Worm (Caenorhabditis elegans) whole organism, L4 larva: ENCODE measurements around the gene cdc-48.1.

ENCODE experiments used
- D1046.2 ChIP-seq: fragments of 200-800 bp; sonication (Bioruptor generic); IDR thresholded peaks from 2 replicates; pipeline ENCODE4 v1.3.6; 2022; ENCODE audit warnings: missing genetic modification characterization, missing compliant biosample characterization
- F37D6.2 ChIP-seq: sonication (generic microtip); optimal IDR thresholded peaks from 2 replicates; lab custom pipeline; 2016; ENCODE audit warnings: mild to moderate bottlenecking, missing genetic modification characterization, missing compliant biosample characterization
- F49E8.2 ChIP-seq: sonication (generic microtip); optimal IDR thresholded peaks from 2 replicates; lab custom pipeline; 2016; ENCODE audit warnings: missing compliant biosample characterization, mild to moderate bottlenecking, missing genetic modification characterization, borderline replicate concordance
- T20F7.1 ChIP-seq: fragments of 200-800 bp; sonication (Bioruptor generic); optimal IDR thresholded peaks from 2 replicates; lab custom pipeline; 2018; ENCODE audit warnings: mild to moderate bottlenecking, missing genetic modification characterization, missing compliant biosample characterization
- T26A8.4 ChIP-seq: fragments of 200-800 bp; sonication (Bioruptor generic); IDR thresholded peaks from 2 replicates; pipeline ENCODE4 v1.3.6; 2022; ENCODE audit warnings: missing genetic modification characterization, missing compliant biosample characterization
- Y5F2A.4 ChIP-seq: fragments of 200-800 bp; sonication (Bioruptor generic); optimal IDR thresholded peaks from 2 replicates; lab custom pipeline; 2018; ENCODE audit warnings: mild to moderate bottlenecking, missing genetic modification characterization, missing compliant biosample characterization
- aha-1 ChIP-seq: fragments of 150-350 bp; peaks from one replicate; lab custom pipeline; 2014; ENCODE audit warnings: missing biosample characterization, missing genetic modification characterization
- ctbp-1 ChIP-seq: fragments of 200-800 bp; sonication (Bioruptor generic); IDR thresholded peaks from 2 replicates; pipeline ENCODE4 v1.3.6; 2022; ENCODE audit warnings: missing genetic modification reagents, missing genetic modification characterization, missing compliant biosample characterization
- dmd-8 ChIP-seq: fragments of 200-800 bp; sonication (Bioruptor generic); IDR thresholded peaks from 2 replicates; pipeline ENCODE4 v1.3.6; 2022; ENCODE audit warnings: missing genetic modification characterization, missing compliant biosample characterization
- dve-1 ChIP-seq: sonication (generic microtip); optimal IDR thresholded peaks from 2 replicates; lab custom pipeline; 2017; ENCODE audit warnings: antibody characterized with exemption, mild to moderate bottlenecking, missing genetic modification characterization, missing compliant biosample characterization; ENCODE audit not compliant: insufficient read depth
- gei-8 ChIP-seq: fragments of 200-800 bp; sonication (Bioruptor generic); optimal IDR thresholded peaks from 2 replicates; lab custom pipeline; 2018; ENCODE audit warnings: mild to moderate bottlenecking, missing genetic modification characterization, missing compliant biosample characterization
- hif-1 ChIP-seq, 2 experiments: sonication (generic microtip); optimal IDR thresholded peaks; 2 replicates each; lab custom pipeline; 2016 to 2017; ENCODE audit warnings: missing compliant biosample characterization in 2 of 2, missing genetic modification characterization in 2 of 2, missing genetic modification reagents in 2 of 2, missing genotype in 2 of 2, mild to moderate bottlenecking in 1 of 2
- hlh-11 ChIP-seq: fragments of 200-800 bp; sonication (Bioruptor generic); optimal IDR thresholded peaks from 2 replicates; lab custom pipeline; 2018; ENCODE audit warnings: mild to moderate bottlenecking, missing genetic modification characterization, missing compliant biosample characterization
- hlh-30 ChIP-seq: sonication (generic microtip); optimal IDR thresholded peaks from 2 replicates; lab custom pipeline; 2017; ENCODE audit warnings: antibody characterized with exemption, mild to moderate bottlenecking, missing genetic modification characterization, missing compliant biosample characterization; ENCODE audit not compliant: insufficient read depth
- lin-38 ChIP-seq: fragments of 200-800 bp; sonication (Bioruptor generic); IDR thresholded peaks from 2 replicates; pipeline ENCODE4 v1.3.6; 2022; ENCODE audit warnings: missing genetic modification reagents, missing genetic modification characterization, missing compliant biosample characterization
- mdl-1 ChIP-seq, 2 experiments: fragments of 150-350 bp in 1 of 2; sonication (generic microtip) in 1 of 2; optimal IDR thresholded peaks; 2 replicates each; lab custom pipeline; 2014 to 2017; ENCODE audit warnings: missing biosample characterization in 2 of 2, missing genetic modification characterization in 2 of 2
- mep-1 ChIP-seq: fragments of 150-350 bp; sonication (generic microtip); optimal IDR thresholded peaks from 3 replicates; lab custom pipeline; 2014; ENCODE audit warnings: missing biosample characterization, missing genetic modification characterization
- mes-2 ChIP-seq: sonication (generic microtip); optimal IDR thresholded peaks from 2 replicates; lab custom pipeline; 2016; ENCODE audit warnings: missing genotype, mild to moderate bottlenecking, missing genetic modification characterization, missing compliant biosample characterization; ENCODE audit not compliant: poor library complexity, severe bottlenecking
- nhr-10 ChIP-seq: fragments of 150-350 bp; optimal IDR thresholded peaks from 2 replicates; lab custom pipeline; 2014; ENCODE audit warnings: missing biosample characterization, missing genetic modification characterization
- nhr-102 ChIP-seq: sonication (generic microtip); optimal IDR thresholded peaks from 2 replicates; lab custom pipeline; 2016; ENCODE audit warnings: mild to moderate bottlenecking, missing genetic modification characterization, moderate library complexity, missing compliant biosample characterization
- nhr-11 ChIP-seq: fragments of 150-350 bp; optimal IDR thresholded peaks from 2 replicates; lab custom pipeline; 2014; ENCODE audit warnings: missing biosample characterization, missing genetic modification characterization
- nhr-28 ChIP-seq: fragments of 150-350 bp; optimal IDR thresholded peaks from 2 replicates; lab custom pipeline; 2014; ENCODE audit warnings: missing biosample characterization, missing genetic modification characterization
- nhr-48 ChIP-seq: sonication (generic microtip); optimal IDR thresholded peaks from 2 replicates; lab custom pipeline; 2016; ENCODE audit warnings: mild to moderate bottlenecking, missing genetic modification characterization, missing compliant biosample characterization
- nhr-6 ChIP-seq: fragments of 150-350 bp; optimal IDR thresholded peaks from 2 replicates; lab custom pipeline; 2014; ENCODE audit warnings: missing biosample characterization, missing genetic modification characterization
- pha-4 ChIP-seq, 2 experiments: fragments of 150-350 bp in 1 of 2; fragments of 200-800 bp in 1 of 2; sonication (Bioruptor generic) in 1 of 2; IDR thresholded peaks in 1 of 2; optimal IDR thresholded peaks in 1 of 2; 2 replicates each; pipeline versions ENCODE4 v1.3.6 to Lab custom; 2014 to 2022; ENCODE audit warnings: missing genetic modification characterization in 2 of 2, missing genetic modification reagents in 2 of 2, missing biosample characterization in 1 of 2, missing compliant biosample characterization in 1 of 2
- php-3 ChIP-seq: fragments of 200-800 bp; sonication (Bioruptor generic); IDR thresholded peaks from 2 replicates; pipeline ENCODE4 v1.3.6; 2022; ENCODE audit warnings: missing genetic modification reagents, missing genetic modification characterization, missing compliant biosample characterization
- rbr-2 ChIP-seq: sonication (generic microtip); optimal IDR thresholded peaks from 2 replicates; lab custom pipeline; 2016; ENCODE audit warnings: missing genotype, missing genetic modification characterization, missing compliant biosample characterization
- saeg-2 ChIP-seq: fragments of 200-800 bp; sonication (Bioruptor generic); IDR thresholded peaks from 2 replicates; pipeline ENCODE4 v1.3.6; 2022; ENCODE audit warnings: missing genetic modification reagents, missing genetic modification characterization, missing compliant biosample characterization
- set-16 ChIP-seq: fragments of 200-800 bp; sonication (Bioruptor generic); IDR thresholded peaks from 2 replicates; pipeline ENCODE4 v1.3.6; 2022; ENCODE audit warnings: missing genetic modification reagents, missing genetic modification characterization, missing compliant biosample characterization
- tag-97 ChIP-seq: fragments of 200-800 bp; sonication (Bioruptor generic); IDR thresholded peaks from 2 replicates; pipeline ENCODE4 v1.3.6; 2022; ENCODE audit warnings: missing genetic modification characterization, missing compliant biosample characterization
- tra-1 ChIP-seq: fragments of 200-800 bp; sonication (Bioruptor generic); IDR thresholded peaks from 2 replicates; pipeline ENCODE4 v1.3.6; 2022; ENCODE audit warnings: missing genetic modification reagents, missing genetic modification characterization, missing compliant biosample characterization
- unc-62 ChIP-seq, 3 experiments: fragments of 150-350 bp in 1 of 3; sonication (generic microtip); optimal IDR thresholded peaks in 2 of 3; peaks in 1 of 3; 1 replicate in 1 of 3; 2 replicates in 2 of 3; lab custom pipeline; 2014 to 2017; ENCODE audit warnings: missing biosample characterization in 3 of 3, missing genetic modification characterization in 3 of 3, missing genetic modification reagents in 3 of 3, missing genotype in 1 of 3
- zip-11 ChIP-seq: fragments of 200-800 bp; sonication (Bioruptor generic); IDR thresholded peaks from 2 replicates; pipeline ENCODE4 v1.3.6; 2022; ENCODE audit warnings: missing genetic modification characterization, missing compliant biosample characterization
- zip-2 ChIP-seq: fragments of 150-350 bp; optimal IDR thresholded peaks from 2 replicates; lab custom pipeline; 2014; ENCODE audit warnings: missing biosample characterization, missing genetic modification characterization

The cdc-48.1 gene

DNA sequence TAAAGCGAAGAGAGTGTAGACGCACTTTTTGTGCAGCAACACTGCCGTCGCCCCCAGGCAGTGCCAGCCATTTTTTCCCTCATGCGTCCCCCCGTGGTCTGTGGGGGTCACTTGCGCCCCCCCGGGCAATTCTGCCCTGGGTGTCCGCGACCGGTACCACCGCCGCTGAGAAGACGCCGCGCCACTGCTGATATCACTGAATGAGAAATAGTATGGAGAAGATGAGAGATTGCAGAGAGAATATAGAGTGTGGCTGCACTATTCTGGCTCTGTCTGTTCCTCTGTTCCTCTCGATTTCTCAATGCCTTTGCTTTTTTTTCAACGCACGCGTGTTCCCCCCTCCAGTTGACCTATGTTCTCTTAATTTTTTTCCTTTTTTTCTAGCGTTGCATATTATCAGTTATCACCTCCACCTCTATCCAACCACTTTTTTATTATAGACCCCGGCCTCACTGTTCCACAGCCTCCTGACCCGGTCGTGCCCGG is 35.5 kb downstream of the cdc-48.1 start, which contains the start of gene mab-10 (continued):
- TF ChIP-seq Y5F2A.4 (GFP tag; lab: Kevin White, UChicago) (no peak), T26A8.4 (GFP tag; lab: Robert Waterston, UW) (0 out of 2 replicates have a peak, but pooled peaks have one; percentile 47), dmd-8 (GFP tag; lab: Robert Waterston, UW) (no peak), mep-1 (tag; lab: Kevin White, UChicago) (peak; percentile 64), pha-4 (GFP tag; IDR thresholded peaks at IDR 0.05; lab: Robert Waterston, UW) (peak; percentile 17; the same call in 1 of the 2 replicates), pha-4 (tag; optimal IDR thresholded peaks at IDR 0.05; lab: Kevin White, UChicago) (peak; percentile 49), mes-2 (peak; percentile 55), tag-97 (GFP tag; lab: Robert Waterston, UW) (no peak), saeg-2 (GFP tag; lab: Robert Waterston, UW) (no peak), lin-38 (GFP tag; lab: Robert Waterston, UW) (0 out of 2 replicates have a peak, but pooled peaks have one; percentile 19), D1046.2 (GFP tag; lab: Robert Waterston, UW) (no peak), nhr-10 (tag; lab: Kevin White, UChicago) (no peak), ctbp-1 (GFP tag; lab: Robert Waterston, UW) (0 out of 2 replicates have a peak, but pooled peaks have one; percentile 41), hif-1 (tag; optimal IDR thresholded peaks at IDR 0.05; lab: Kevin White, UChicago) (peak in 1 of 2 experiments; percentile 63), rbr-2 (tag; lab: Kevin White, UChicago) (peak; percentile 52), T20F7.1 (GFP tag; lab: Kevin White, UChicago) (no peak), hlh-30 (tag; lab: Kevin White, UChicago) (peak; percentile 85), aha-1 (peak; percentile 73), set-16 (peak; percentile 98), tra-1 (GFP tag; lab: Robert Waterston, UW) (no peak), F49E8.2 (tag; lab: Kevin White, UChicago) (no peak), nhr-11 (peak; percentile 37), gei-8 (GFP tag; lab: Kevin White, UChicago) (peak; percentile 20), nhr-6 (peak; percentile 46), nhr-102 (tag; lab: Kevin White, UChicago) (peak; percentile 17), nhr-48 (tag; lab: Kevin White, UChicago) (peak; percentile 20), zip-11 (GFP tag; lab: Robert Waterston, UW) (no peak), F37D6.2 (peak; percentile 17)

DNA sequence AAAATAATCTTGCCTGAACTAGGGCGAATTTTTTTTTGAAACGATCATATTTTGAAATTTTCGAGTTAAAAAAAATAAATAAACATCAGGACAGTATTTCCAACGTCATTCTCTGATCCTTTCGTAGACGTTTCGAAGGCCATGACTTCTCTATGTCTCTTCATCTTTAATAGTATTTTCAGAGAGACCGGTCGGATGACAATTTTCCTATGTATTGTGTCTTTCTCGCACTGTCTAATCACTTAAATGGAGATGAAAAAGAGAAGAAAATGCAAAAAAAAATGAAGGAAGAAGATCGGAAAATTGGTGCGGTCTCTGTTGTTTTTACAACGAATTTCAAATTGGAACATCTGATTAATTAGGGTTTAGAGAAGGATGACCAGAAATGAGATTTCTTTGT is 38.1 kb downstream of the cdc-48.1 start:
- no peak for TF ChIP-seq zip-2 (tag; lab: Kevin White, UChicago)
- TF ChIP-seq aha-1, result no peak
- peak in 1 of 2 experiments; percentile 6 for TF ChIP-seq mdl-1 (tag; optimal IDR thresholded peaks at IDR 0.05; lab: Kevin White, UChicago)
- peak; percentile 26 for TF ChIP-seq dve-1
- TF ChIP-seq unc-62 (GFP tag; optimal IDR thresholded peaks at IDR 0.05 in 1 of 2; lab: Kevin White, UChicago), result peak in 1 of 2 experiments; percentile 31
- no peak for TF ChIP-seq unc-62 (tag; optimal IDR thresholded peaks at IDR 0.05; lab: Kevin White, UChicago)
- peak; percentile 38 for TF ChIP-seq hlh-30 (tag; lab: Kevin White, UChicago)
- TF ChIP-seq nhr-28, result peak; percentile 53
- peak; percentile 41 for TF ChIP-seq mep-1 (tag; lab: Kevin White, UChicago)
- TF ChIP-seq hlh-11 (tag; lab: Kevin White, UChicago), result peak; percentile 50

DNA sequence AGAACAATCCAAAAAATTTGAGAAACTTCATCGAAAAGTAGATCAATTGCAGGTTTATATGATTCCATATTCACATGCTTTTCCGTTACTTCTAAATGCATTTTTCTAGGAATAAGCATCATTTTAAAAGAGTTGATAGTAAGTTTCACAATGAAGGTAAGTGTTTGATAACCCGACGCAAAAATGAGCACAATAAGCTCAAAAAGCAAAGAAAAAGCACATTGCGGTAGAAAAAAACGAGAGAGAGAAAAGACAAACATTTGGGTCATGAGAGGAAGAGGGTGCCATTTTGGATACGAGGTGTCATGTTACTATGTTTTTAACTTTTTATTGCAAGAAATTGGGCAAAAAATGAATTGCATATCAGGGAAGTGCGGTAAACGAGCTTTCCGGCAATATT is 38.8 kb downstream of the cdc-48.1 start, which contains the start of gene F59B10.6:
TSS of gene F59B10.6 (minus strand) at position 101 of the 400 bp plus-strand sequence.
- TF ChIP-seq zip-2 (tag; lab: Kevin White, UChicago) (no peak), nhr-48 (tag; lab: Kevin White, UChicago) (no peak), T20F7.1 (GFP tag; lab: Kevin White, UChicago) (no peak), php-3 (no peak), ctbp-1 (GFP tag; lab: Robert Waterston, UW) (no peak), mdl-1 (tag; optimal IDR thresholded peaks at IDR 0.05; lab: Kevin White, UChicago) (no peak), hlh-11 (tag; lab: Kevin White, UChicago) (no peak)
